Worm (Caenorhabditis elegans): Measurements from ENCODE around the gene F40G9.9.

Gene F40G9.9

DNA sequence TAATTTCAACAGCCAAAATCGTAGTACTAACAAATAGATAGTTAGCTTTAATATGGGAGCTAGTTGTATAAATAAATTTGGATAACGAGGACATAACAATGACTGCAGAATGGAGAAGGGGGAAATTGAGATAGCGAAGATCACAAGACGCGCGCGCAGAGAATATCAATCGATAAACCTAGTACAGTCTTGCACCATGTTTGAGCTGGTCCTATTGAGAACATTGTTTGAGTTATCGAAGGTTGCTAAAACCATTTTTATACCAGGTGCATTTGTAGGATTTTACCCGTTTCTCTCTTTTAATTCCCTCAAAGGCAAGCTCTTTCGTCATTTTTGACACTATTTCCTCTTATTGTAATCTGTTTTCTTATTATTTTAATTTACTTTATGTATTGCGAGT is at the start of gene F40G9.9, which contains the start of gene F40G9.12:
Gene F40G9.9, minus strand, starts transcription at position 101 of the 400 bp plus-strand sequence.
Gene F40G9.12, plus strand, starts transcription at position 231 of the 400 bp plus-strand sequence.
- TF ChIP-seq nhr-237 (tag; optimal IDR thresholded peaks at IDR 0.05) (no peak), C04F5.9 (tag; optimal IDR thresholded peaks at IDR 0.05) (no peak), ceh-90 (tag; optimal IDR thresholded peaks at IDR 0.05) (no peak)

ce11 chrIII:220368-220767 is 48.9 kb upstream of the F40G9.9 start:
- TF ChIP-seq tbx-2 (tag; optimal IDR thresholded peaks at IDR 0.05) (no peak), ceh-82 (tag; optimal IDR thresholded peaks at IDR 0.05) (peak in 1 of 3 experiments; percentile 32), skn-1 (tag; optimal IDR thresholded peaks at IDR 0.05) (no peak), efl-1 (optimal IDR thresholded peaks at IDR 0.05) (peak; percentile 15 to 26), efl-1 (GFP tag; optimal IDR thresholded peaks at IDR 0.05 in 1 of 2) (no peak), alr-1 (tag; optimal IDR thresholded peaks at IDR 0.05; ENCODE audit: borderline replicate concordance) (no peak), fkh-8 (tag; optimal IDR thresholded peaks at IDR 0.05) (peak; percentile 43), nhr-47 (tag; optimal IDR thresholded peaks at IDR 0.05) (no peak), snu-23 (GFP tag; optimal IDR thresholded peaks at IDR 0.05) (peak; percentile 5), nhr-90 (tag; optimal IDR thresholded peaks at IDR 0.05; ENCODE audit: poor library complexity) (no peak), dpl-1 (GFP tag; optimal IDR thresholded peaks at IDR 0.05) (no peak), tlp-1 (tag; optimal IDR thresholded peaks at IDR 0.05) (no peak), ceh-63 (GFP tag; optimal IDR thresholded peaks at IDR 0.05) (no peak), irx-1 (tag; optimal IDR thresholded peaks at IDR 0.05) (no peak), ets-5 (GFP tag; IDR thresholded peaks at IDR 0.05) (no peak)

ce11 chrIII:211387-211786 is 39.9 kb upstream of the F40G9.9 start:
- TF ChIP-seq xbp-1 (tag; optimal IDR thresholded peaks at IDR 0.05) (no peak), lin-14 (GFP tag; optimal IDR thresholded peaks at IDR 0.05) (peak; percentile 31), fkh-10 (GFP tag; optimal IDR thresholded peaks at IDR 0.05) (peak; percentile 46)

- TF ChIP-seq unc-130 (tag; optimal IDR thresholded peaks at IDR 0.05) (no peak), hlh-17 (GFP tag; optimal IDR thresholded peaks at IDR 0.05; ENCODE audit: borderline replicate concordance) (no peak), fkh-10 (GFP tag; optimal IDR thresholded peaks at IDR 0.05) (no peak), C16A3.4 (tag; optimal IDR thresholded peaks at IDR 0.05) (no peak), unc-62 (GFP tag; optimal IDR thresholded peaks at IDR 0.05) (no peak), pqm-1 (tag; optimal IDR thresholded peaks at IDR 0.05) (no peak), blmp-1 (tag; optimal IDR thresholded peaks at IDR 0.05) (no peak), nhr-11 (tag; optimal IDR thresholded peaks at IDR 0.05) (no peak), C04F5.9 (tag; optimal IDR thresholded peaks at IDR 0.05) (no peak), nhr-237 (tag; optimal IDR thresholded peaks at IDR 0.05) (no peak), nhr-28 (tag; optimal IDR thresholded peaks at IDR 0.05) (no peak), snpc-4 (tag; optimal IDR thresholded peaks at IDR 0.05) (no peak), elt-3 (tag; optimal IDR thresholded peaks at IDR 0.05) (no peak), rnt-1 (tag; optimal IDR thresholded peaks at IDR 0.05) (no peak), efl-3 (GFP tag; optimal IDR thresholded peaks at IDR 0.05) (no peak), lin-35 (GFP tag; optimal IDR thresholded peaks at IDR 0.05) (no peak), sptf-1 (tag; optimal IDR thresholded peaks at IDR 0.05) (no peak), elt-2 (tag; optimal IDR thresholded peaks at IDR 0.05) (no peak), ceh-90 (tag; optimal IDR thresholded peaks at IDR 0.05) (no peak)
Observed at ce11 chrIII:209695-210091, 38.2 kb upstream of the F40G9.9 start, which contains the start of gene klp-20. Gene klp-20, plus strand, starts transcription at chrIII:209992.
